Fruit fly (Drosophila melanogaster) whole organism, prepupa: ENCODE results near the gene CG31459.

Experiments
- CG11902 ChIP-seq: fragments of 200-800 bp; sonication (Bioruptor generic); optimal IDR thresholded peaks from 3 replicates; lab custom pipeline; 2016; ENCODE audit warnings: missing biosample characterization, missing genetic modification characterization
- CG16779 ChIP-seq: fragments of 200-800 bp; sonication (Bioruptor generic); optimal IDR thresholded peaks from 3 replicates; lab custom pipeline; 2017; ENCODE audit warnings: missing biosample characterization, mild to moderate bottlenecking, missing genetic modification characterization
- CG3032 ChIP-seq: fragments of 200-800 bp; optimal IDR thresholded peaks from 2 replicates; lab custom pipeline; 2019; ENCODE audit warnings: missing biosample characterization, mild to moderate bottlenecking, missing genetic modification characterization, moderate library complexity
- CG6163 ChIP-seq: fragments of 200-800 bp; sonication (Bioruptor generic); IDR thresholded peaks from 3 replicates; pipeline ENCODE4 v1.3.6; 2022; ENCODE audit warnings: missing biosample characterization, missing genetic modification characterization
- CG6276 ChIP-seq: fragments of 200-800 bp; sonication (Bioruptor generic); optimal IDR thresholded peaks from 2 replicates; lab custom pipeline; 2017; ENCODE audit warnings: missing biosample characterization, mild to moderate bottlenecking, missing genetic modification characterization
- CG6792 ChIP-seq: fragments of 200-800 bp; sonication (Bioruptor generic); optimal IDR thresholded peaks from 3 replicates; lab custom pipeline; 2016; ENCODE audit warnings: missing biosample characterization, missing genetic modification characterization
- Eip78C ChIP-seq: fragments of 200-800 bp; sonication (Bioruptor generic); peaks from one replicate; lab custom pipeline; 2016; ENCODE audit warnings: missing biosample characterization, missing genetic modification characterization
- Eip93F ChIP-seq: fragments of 200-800 bp; sonication (Bioruptor generic); optimal IDR thresholded peaks from 2 replicates; lab custom pipeline; 2016; ENCODE audit warnings: missing biosample characterization, mild to moderate bottlenecking, missing genetic modification characterization
- Hr39 ChIP-seq: fragments of 200-800 bp; sonication (Bioruptor generic); optimal IDR thresholded peaks from 2 replicates; lab custom pipeline; 2016; ENCODE audit warnings: missing biosample characterization, missing genetic modification characterization
- Smox ChIP-seq: fragments of 200-800 bp; sonication (Bioruptor generic); optimal IDR thresholded peaks from 3 replicates; lab custom pipeline; 2016; ENCODE audit warnings: missing biosample characterization, missing genetic modification characterization
- Sox102F ChIP-seq: fragments of 200-800 bp; sonication (Bioruptor generic); optimal IDR thresholded peaks from 2 replicates; lab custom pipeline; 2016; ENCODE audit warnings: missing biosample characterization, mild to moderate bottlenecking, missing genetic modification characterization
- Sox15 ChIP-seq: fragments of 200-800 bp; sonication (Bioruptor generic); optimal IDR thresholded peaks from 3 replicates; lab custom pipeline; 2016; ENCODE audit warnings: missing biosample characterization, missing genetic modification characterization
- acj6 ChIP-seq: fragments of 200-800 bp; sonication (Bioruptor generic); optimal IDR thresholded peaks from 3 replicates; lab custom pipeline; 2016; ENCODE audit warnings: missing biosample characterization, missing genetic modification characterization
- dac ChIP-seq: fragments of 200-800 bp; sonication (Bioruptor generic); optimal IDR thresholded peaks from 2 replicates; lab custom pipeline; 2017; ENCODE audit warnings: missing biosample characterization, mild to moderate bottlenecking, missing genetic modification characterization

dm6 chr3R:19863979-19864775 is 23.5 kb downstream of the CG31459 start, which contains the start of the genes CG4572 and CG4686:
- TF ChIP-seq Eip93F (GFP tag; lab: Kevin White, UChicago) (peak; percentile 85), CG6163 (GFP tag; lab: Robert Waterston, UW) (peak; percentile 77), Eip78C (GFP tag; lab: Kevin White, UChicago) (peak; percentile 92), Sox15 (peak; percentile 73), CG6792 (GFP tag; lab: Kevin White, UChicago) (peak; percentile 71), dac (GFP tag; lab: Kevin White, UChicago) (no peak), acj6 (peak; percentile 79), CG6276 (GFP tag; lab: Kevin White, UChicago) (no peak), Smox (GFP tag; lab: Kevin White, UChicago) (peak; percentile 82), CG11902 (GFP tag; lab: Kevin White, UChicago) (peak; percentile 75), Sox102F (peak; percentile 83), CG16779 (no peak), CG3032 (tag; lab: Kevin White, UChicago) (peak; percentile 89), Hr39 (GFP tag; lab: Kevin White, UChicago) (peak; percentile 89)
